Worm (Caenorhabditis elegans): ENCODE measurements around the gene Y38H6C.20.
"Not testable (repeated sequence)": the region's sequence is repeated elsewhere in the genome, so short reads cannot be mapped to it uniquely, and the experiment has no call there.

Y38H6C.20 gene

DNA sequence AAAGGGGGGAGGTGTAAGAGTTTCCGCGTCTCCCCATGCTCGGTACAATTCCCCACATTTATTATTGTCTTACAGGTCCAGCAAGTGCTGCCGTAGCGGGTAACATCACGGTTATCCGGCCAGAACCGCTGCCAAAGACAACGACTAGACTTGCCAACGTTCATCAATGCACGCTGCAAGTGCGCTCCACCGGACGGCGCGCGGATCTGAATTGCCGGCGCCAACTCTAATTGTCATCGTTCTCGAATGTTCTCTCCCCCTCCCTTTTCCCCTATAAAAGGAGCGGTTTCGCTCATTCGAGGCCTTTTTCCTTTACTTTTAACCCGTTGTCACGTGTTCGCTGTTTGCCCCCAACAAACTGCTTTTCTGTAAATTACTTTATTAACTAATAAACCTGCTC lies 37.3 kb downstream of the Y38H6C.20 start, which contains the start of gene Y38H6C.8:
Gene Y38H6C.8, plus strand, starts transcription at position 301 of the 400 bp plus-strand sequence.
- not testable (repeated sequence) for TF ChIP-seq Y22D7AL.16 (tag; optimal IDR thresholded peaks at IDR 0.05); unc-55 (GFP tag; optimal IDR thresholded peaks at IDR 0.05); pax-1 (tag; optimal IDR thresholded peaks at IDR 0.05)

DNA sequence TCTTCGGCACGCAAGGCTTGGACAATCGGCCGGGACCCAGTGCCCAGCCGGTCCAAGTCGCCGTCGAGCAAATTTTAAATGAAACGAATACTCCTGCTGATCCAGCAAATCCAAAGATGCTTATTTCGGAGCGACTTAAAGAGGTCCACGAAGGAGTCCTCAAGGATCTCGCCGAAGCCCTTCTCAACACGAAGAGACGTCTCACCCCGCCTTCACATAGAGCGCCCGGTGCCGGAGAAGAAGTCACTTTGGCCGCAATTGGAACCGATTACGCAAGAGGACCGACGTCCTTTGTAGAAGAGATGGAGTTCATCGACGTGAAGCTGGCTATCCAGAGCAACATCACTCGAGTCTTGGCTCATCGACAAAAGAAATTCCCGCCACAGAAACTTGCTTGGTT lies 41.6 kb downstream of the Y38H6C.20 start:
- TF ChIP-seq hlh-6 (tag; optimal IDR thresholded peaks at IDR 0.05): no peak
- no peak for TF ChIP-seq ttx-3 (tag; optimal IDR thresholded peaks at IDR 0.05)
- no peak for TF ChIP-seq pha-2 (tag; optimal IDR thresholded peaks at IDR 0.05)

DNA sequence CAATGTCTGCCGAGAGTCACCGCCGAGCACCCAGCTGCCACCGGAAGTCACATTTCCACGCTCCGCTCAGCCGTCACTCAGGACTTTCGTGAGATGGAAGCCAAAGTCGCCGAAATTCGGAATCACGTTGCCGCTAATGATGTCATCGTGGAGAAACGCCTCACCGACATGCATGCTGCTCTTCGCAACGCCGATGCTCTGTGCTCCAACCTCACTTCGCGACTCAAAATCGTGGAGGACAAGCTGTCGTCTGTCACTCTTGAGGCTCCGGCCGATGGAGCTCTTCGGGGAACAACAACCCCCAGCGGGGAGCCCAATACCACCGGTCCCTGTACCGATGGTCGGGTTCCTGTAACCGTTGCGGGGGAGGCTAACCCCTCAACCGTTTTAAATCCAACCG lies 44.5 kb downstream of the Y38H6C.20 start:
- TF ChIP-seq elt-4 (tag; optimal IDR thresholded peaks at IDR 0.05) (no peak), pha-4 (tag; optimal IDR thresholded peaks at IDR 0.05) (no peak), fkh-6 (tag; optimal IDR thresholded peaks at IDR 0.05) (no peak), ceh-31 (tag; optimal IDR thresholded peaks at IDR 0.05) (no peak), pros-1 (tag; optimal IDR thresholded peaks at IDR 0.05) (no peak), ttx-3 (tag; optimal IDR thresholded peaks at IDR 0.05) (no peak), hlh-30 (tag; optimal IDR thresholded peaks at IDR 0.05; ENCODE audit: insufficient read depth) (no peak), unc-55 (GFP tag; optimal IDR thresholded peaks at IDR 0.05) (no peak)

DNA sequence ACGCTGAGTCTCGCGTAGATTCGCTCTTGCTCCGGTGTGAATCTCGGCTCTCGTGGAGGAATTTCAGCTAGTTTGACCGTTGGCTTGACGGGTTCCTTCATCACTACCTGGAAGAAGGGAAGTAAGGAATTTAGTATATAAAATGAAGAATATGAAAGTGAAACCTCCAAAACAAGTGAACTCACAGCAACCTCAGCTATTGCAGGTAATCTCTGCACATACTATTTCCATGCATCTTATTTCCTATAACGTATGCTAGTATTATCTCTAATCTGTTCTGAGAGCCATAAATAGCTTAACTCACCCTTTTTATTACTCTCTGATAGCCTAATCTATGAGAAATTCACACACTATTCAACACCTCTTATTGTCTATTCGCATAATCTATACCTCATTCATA lies 46.0 kb downstream of the Y38H6C.20 start, which contains the start of gene Y38H6C.4:
Gene Y38H6C.4, minus strand, starts transcription at position 101 of the 400 bp plus-strand sequence.
- TF ChIP-seq ceh-31 (tag; optimal IDR thresholded peaks at IDR 0.05) (no peak), fax-1 (tag; optimal IDR thresholded peaks at IDR 0.05) (no peak), T23F11.4 (GFP tag; optimal IDR thresholded peaks at IDR 0.05) (no peak), pqm-1 (tag; optimal IDR thresholded peaks at IDR 0.05) (no peak), ceh-24 (tag; optimal IDR thresholded peaks at IDR 0.05) (no peak), mec-3 (tag; optimal IDR thresholded peaks at IDR 0.05; ENCODE audit: borderline replicate concordance) (no peak), gmeb-2 (tag; optimal IDR thresholded peaks at IDR 0.05) (no peak), eyg-1 (tag; optimal IDR thresholded peaks at IDR 0.05) (no peak), dmd-4 (tag; optimal IDR thresholded peaks at IDR 0.05; ENCODE audit: borderline replicate concordance) (no peak), nhr-11 (tag; optimal IDR thresholded peaks at IDR 0.05) (no peak), madf-2 (tag; optimal IDR thresholded peaks at IDR 0.05) (no peak), fkh-10 (GFP tag; optimal IDR thresholded peaks at IDR 0.05) (no peak), unc-42 (tag; optimal IDR thresholded peaks at IDR 0.05) (no peak), ceh-30 (tag; optimal IDR thresholded peaks at IDR 0.05) (no peak), pat-9 (tag; optimal IDR thresholded peaks at IDR 0.05) (no peak)

DNA sequence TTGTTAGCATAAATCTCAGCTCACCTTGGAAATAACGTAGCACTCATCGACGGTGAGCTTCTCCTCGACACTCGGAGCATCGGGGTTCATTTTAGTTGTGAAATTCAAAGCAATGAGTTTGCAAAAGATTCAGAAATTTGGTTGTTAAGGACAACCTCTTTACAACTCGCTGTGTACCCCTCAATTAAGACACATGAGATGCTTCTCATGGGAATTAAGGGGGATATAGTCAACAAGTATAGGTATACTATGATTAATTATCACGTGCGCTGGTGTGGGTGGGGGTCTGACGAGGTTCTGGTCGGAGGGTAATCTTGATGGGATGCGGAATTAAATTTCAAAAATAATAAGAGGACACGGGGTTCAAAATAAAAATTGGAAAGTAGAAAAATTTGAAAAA lies 50.6 kb downstream of the Y38H6C.20 start, which contains the start of gene dct-14:
Gene dct-14, minus strand, starts transcription at position 101 of the 400 bp plus-strand sequence.
- TF ChIP-seq T23F11.4 (GFP tag; optimal IDR thresholded peaks at IDR 0.05): no peak

DNA sequence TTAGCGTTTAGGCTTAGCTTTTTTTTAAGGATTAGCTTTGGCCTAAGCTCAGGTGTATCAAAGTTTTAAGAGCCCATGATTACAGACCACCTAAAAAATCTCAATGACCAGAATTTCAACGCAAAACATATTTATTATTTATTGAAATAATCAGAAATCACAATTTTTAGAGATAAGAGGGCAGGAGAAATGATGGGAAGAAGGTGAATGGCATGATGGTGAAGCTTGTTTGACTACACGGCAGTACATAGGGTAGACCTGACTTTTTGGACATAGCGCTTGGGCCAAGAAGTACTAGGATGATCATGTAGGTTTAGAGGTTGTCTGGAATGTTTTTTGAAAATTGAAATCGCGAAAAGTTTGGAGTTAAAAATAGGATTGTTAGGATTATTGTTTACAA lies 51.4 kb downstream of the Y38H6C.20 start:
- TF ChIP-seq npax-4 (tag; optimal IDR thresholded peaks at IDR 0.05) (no peak), ahr-1 (tag; optimal IDR thresholded peaks at IDR 0.05) (no peak), ceh-30 (tag; optimal IDR thresholded peaks at IDR 0.05) (no peak), madf-2 (tag; optimal IDR thresholded peaks at IDR 0.05) (no peak), ref-2 (tag; optimal IDR thresholded peaks at IDR 0.05) (no peak), elt-2 (tag; optimal IDR thresholded peaks at IDR 0.05) (no peak), dmd-4 (tag; optimal IDR thresholded peaks at IDR 0.05; ENCODE audit: borderline replicate concordance) (no peak), F13H6.1 (tag; optimal IDR thresholded peaks at IDR 0.05) (no peak), nhr-232 (tag; optimal IDR thresholded peaks at IDR 0.05) (no peak)

All from whole organism, late embryonic.